Fruit fly (Drosophila melanogaster) whole organism, wandering third instar larva: ENCODE data around the gene Rsbp15.
A peak's percentile ranks its signal among the peaks of the same experiment; 100 is the strongest.

Experiments
- CG9705 ChIP-seq: fragments of 200-800 bp; sonication (Bioruptor generic); optimal IDR thresholded peaks from 2 replicates; lab custom pipeline; 2018; ENCODE audit warnings: missing biosample characterization, mild to moderate bottlenecking, missing genetic modification characterization
- Dfd ChIP-seq: fragments of >200 bp; optimal IDR thresholded peaks from 2 replicates; lab custom pipeline; 2017; ENCODE audit warnings: missing biosample characterization, missing genetic modification characterization
- Dif ChIP-seq: fragments of 200-275, 200-300 bp; sonication (Bioruptor generic); optimal IDR thresholded peaks from 2 replicates; lab custom pipeline; 2018; ENCODE audit warnings: missing biosample characterization, missing genetic modification characterization; ENCODE audit not compliant: partially characterized antibody
- HLH106 ChIP-seq: fragments of 200-800 bp; optimal IDR thresholded peaks from 3 replicates; lab custom pipeline; 2019; ENCODE audit warnings: missing biosample characterization, mild to moderate bottlenecking, missing genetic modification characterization, moderate library complexity
- brk ChIP-seq: fragments of 200-800 bp; sonication (Bioruptor generic); optimal IDR thresholded peaks from 2 replicates; lab custom pipeline; 2016; ENCODE audit warnings: missing biosample characterization, mild to moderate bottlenecking, missing genetic modification characterization
- dmrt93B ChIP-seq: fragments of 200-800 bp; sonication (Bioruptor generic); optimal IDR thresholded peaks from 2 replicates; lab custom pipeline; 2018; ENCODE audit warnings: missing biosample characterization, mild to moderate bottlenecking, missing genetic modification characterization
- ey ChIP-seq: fragments of 200-800 bp; sonication (Bioruptor generic); optimal IDR thresholded peaks from 2 replicates; lab custom pipeline; 2016; ENCODE audit warnings: missing biosample characterization, missing genetic modification characterization
- h ChIP-seq: fragments of 200-800 bp; sonication (Bioruptor generic); optimal IDR thresholded peaks from 3 replicates; lab custom pipeline; 2016; ENCODE audit warnings: missing biosample characterization, mild to moderate bottlenecking, missing genetic modification characterization
- jim ChIP-seq: fragments of 175-275, 200-325 bp; sonication (Bioruptor generic); optimal IDR thresholded peaks from 2 replicates; lab custom pipeline; 2016; ENCODE audit warnings: missing biosample characterization, mild to moderate bottlenecking, missing genetic modification characterization
- psq ChIP-seq: fragments of 200-800 bp; sonication (Bioruptor generic); optimal IDR thresholded peaks from 3 replicates; lab custom pipeline; 2017; ENCODE audit warnings: missing biosample characterization, mild to moderate bottlenecking, missing genetic modification characterization, moderate library complexity
- usp ChIP-seq: fragments of >200 bp; optimal IDR thresholded peaks from 2 replicates; lab custom pipeline; 2017; ENCODE audit warnings: missing biosample characterization, missing genetic modification characterization

dm6 chr3R:12221366-12221916 lies 746 bp upstream of the Rsbp15 start, which contains the start of gene CG4860:
- TF ChIP-seq dmrt93B (GFP tag; lab: Kevin White, UChicago) = peak; percentile 58
- TF ChIP-seq Dfd (GFP tag; lab: Kevin White, UChicago) = no peak
- no peak for TF ChIP-seq usp (GFP tag; lab: Kevin White, UChicago)
- TF ChIP-seq brk (GFP tag; lab: Kevin White, UChicago) = peak; percentile 80
- peak; percentile 88 for TF ChIP-seq HLH106 (tag; lab: Kevin White, UChicago)
- peak; percentile 75 for TF ChIP-seq psq (GFP tag; lab: Kevin White, UChicago)
- peak; percentile 89 for TF ChIP-seq ey (GFP tag; lab: Kevin White, UChicago)
- TF ChIP-seq CG9705 (GFP tag; lab: Kevin White, UChicago) = peak; percentile 70
- TF ChIP-seq jim (GFP tag; lab: Kevin White, UChicago) = peak; percentile 48
- no peak for TF ChIP-seq Dif (GFP tag; lab: Kevin White, UChicago)
- TF ChIP-seq h = peak; percentile 93
